Fruit fly (Drosophila melanogaster): ENCODE results near the gene CG17490.

The CG17490 gene

dm6 chr2L:22537940-22538657, 631 bp downstream of the CG17490 start (continued):
- TF ChIP-seq CG13775 (GFP tag; optimal IDR thresholded peaks at IDR 0.05), result no peak
- TF ChIP-seq yki (optimal IDR thresholded peaks at IDR 0.05), result no peak
- no peak for TF ChIP-seq CG9609 (GFP tag; optimal IDR thresholded peaks at IDR 0.05)
- TF ChIP-seq TFAM (GFP tag; optimal IDR thresholded peaks at IDR 0.05), result no peak
- TF ChIP-seq org-1 (GFP tag; optimal IDR thresholded peaks at IDR 0.05), result no peak
- no peak for TF ChIP-seq CG7556 (GFP tag; optimal IDR thresholded peaks at IDR 0.05)
- peak; percentile 98 for TF ChIP-seq CG1024 (GFP tag; IDR thresholded peaks at IDR 0.05)
- peak; percentile 30 for TF ChIP-seq phol (tag; optimal IDR thresholded peaks at IDR 0.05)
- TF ChIP-seq CG10462 (GFP tag; optimal IDR thresholded peaks at IDR 0.05), result no peak
- TF ChIP-seq odd (GFP tag; optimal IDR thresholded peaks at IDR 0.05), result no peak
- no peak for TF ChIP-seq CG17359 (tag; optimal IDR thresholded peaks at IDR 0.05)
- TF ChIP-seq CG3726 (GFP tag; IDR thresholded peaks at IDR 0.05), result no peak
- TF ChIP-seq Doc3 (GFP tag; IDR thresholded peaks at IDR 0.05; ENCODE audit: partially characterized antibody), result no peak
- peak; percentile 33 for TF ChIP-seq Lhr (GFP tag; optimal IDR thresholded peaks at IDR 0.05)
- TF ChIP-seq CG9437 (GFP tag; optimal IDR thresholded peaks at IDR 0.05), result no peak
- TF ChIP-seq Dfd (GFP tag; optimal IDR thresholded peaks at IDR 0.05), result peak in 1 of 2 experiments; percentile 30
- no peak for TF ChIP-seq CG34422 (GFP tag; IDR thresholded peaks at IDR 0.05)
- peak; percentile 20 for TF ChIP-seq ftz-f1 (GFP tag; optimal IDR thresholded peaks at IDR 0.05)
- no peak for TF ChIP-seq CG13123 (GFP tag; optimal IDR thresholded peaks at IDR 0.05)
- TF ChIP-seq crp (GFP tag; optimal IDR thresholded peaks at IDR 0.05), result no peak
- TF ChIP-seq Gsc (GFP tag; IDR thresholded peaks at IDR 0.05), result no peak
- TF ChIP-seq ci (GFP tag; IDR thresholded peaks at IDR 0.05), result no peak
- no peak for TF ChIP-seq CG5180 (GFP tag; optimal IDR thresholded peaks at IDR 0.05)
- TF ChIP-seq BtbVII (GFP tag; optimal IDR thresholded peaks at IDR 0.05), result no peak
- TF ChIP-seq CG8089 (GFP tag; optimal IDR thresholded peaks at IDR 0.05), result peak; percentile 74
- TF ChIP-seq Optix (GFP tag; IDR thresholded peaks at IDR 0.05), result no peak
- TF ChIP-seq CTCF (GFP tag; optimal IDR thresholded peaks at IDR 0.05), result no peak
- no peak for TF ChIP-seq ap (GFP tag; IDR thresholded peaks at IDR 0.05)
- peak; percentile 32 for TF ChIP-seq pzg (GFP tag; optimal IDR thresholded peaks at IDR 0.05)
- TF ChIP-seq pho (GFP tag; optimal IDR thresholded peaks at IDR 0.05), result no peak
- TF ChIP-seq CG17361 (GFP tag; IDR thresholded peaks at IDR 0.05), result peak; percentile 42; the same call in 1 of the 3 replicates
- no peak for TF ChIP-seq hth (optimal IDR thresholded peaks at IDR 0.05)
- peak; percentile 96 for TF ChIP-seq CG17802 (tag; optimal IDR thresholded peaks at IDR 0.05)
- no peak for TF ChIP-seq CG6254 (GFP tag; optimal IDR thresholded peaks at IDR 0.05)
- no peak for TF ChIP-seq CG12104 (GFP tag; optimal IDR thresholded peaks at IDR 0.05)
- TF ChIP-seq CG7963 (GFP tag; IDR thresholded peaks at IDR 0.05; ENCODE audit: partially characterized antibody), result no peak
- no peak for TF ChIP-seq Dad (GFP tag; optimal IDR thresholded peaks at IDR 0.05)
- no peak for TF ChIP-seq Trl (optimal IDR thresholded peaks at IDR 0.05)
- TF ChIP-seq Trl (GFP tag; optimal IDR thresholded peaks at IDR 0.05), result no peak
- TF ChIP-seq disco-r (GFP tag; optimal IDR thresholded peaks at IDR 0.05), result no peak
- no peak for TF ChIP-seq CG15514 (GFP tag; optimal IDR thresholded peaks at IDR 0.05)
- no peak for TF ChIP-seq amos (GFP tag; IDR thresholded peaks at IDR 0.05; ENCODE audit: partially characterized antibody)
- no peak for TF ChIP-seq z (GFP tag; IDR thresholded peaks at IDR 0.05)
- TF ChIP-seq CG3838 (GFP tag; optimal IDR thresholded peaks at IDR 0.05), result no peak
- no peak for TF ChIP-seq prd (optimal IDR thresholded peaks at IDR 0.05)
- TF ChIP-seq prd (GFP tag; IDR thresholded peaks at IDR 0.05), result no peak
- no peak for TF ChIP-seq HmgZ (tag; optimal IDR thresholded peaks at IDR 0.05)
- TF ChIP-seq Atf-2 (GFP tag; optimal IDR thresholded peaks at IDR 0.05), result no peak
- no peak for TF ChIP-seq CHES-1-like (GFP tag; optimal IDR thresholded peaks at IDR 0.05)
- TF ChIP-seq CG4617 (GFP tag; optimal IDR thresholded peaks at IDR 0.05; ENCODE audit: borderline replicate concordance), result peak; percentile 76
- TF ChIP-seq CG9817 (tag; optimal IDR thresholded peaks at IDR 0.05), result peak; percentile 3
- TF ChIP-seq insv (GFP tag; optimal IDR thresholded peaks at IDR 0.05), result no peak

Measured in whole organism, embryonic.